Worm (Caenorhabditis elegans): ENCODE results near the gene C02B4.3.

- TF ChIP-seq him-1 (tag; optimal IDR thresholded peaks at IDR 0.05) (no peak), dao-5 (tag; optimal IDR thresholded peaks at IDR 0.05) (no peak), W03F9.2 (tag; optimal IDR thresholded peaks at IDR 0.05) (no peak)
These were observed 42.3 kb upstream of the C02B4.3 start, which contains the start of gene nhr-214 for ce11 chrX:12701963-12702362.
